Worm (Caenorhabditis elegans) whole organism, young adult: ENCODE results near the gene fbxa-211.

Experiments
- B0035.1 ChIP-seq: sonication (generic microtip); optimal IDR thresholded peaks from 2 replicates; lab custom pipeline; 2016; ENCODE audit warnings: missing genetic modification characterization, mild to moderate bottlenecking, missing compliant biosample characterization, missing genotype, missing genetic modification reagents
- B0261.1 ChIP-seq: sonication (generic microtip); optimal IDR thresholded peaks from 2 replicates; lab custom pipeline; 2016; ENCODE audit warnings: mild to moderate bottlenecking, missing genetic modification characterization, moderate library complexity, missing compliant biosample characterization
- F22D6.2 ChIP-seq: sonication (generic microtip); optimal IDR thresholded peaks from 2 replicates; lab custom pipeline; 2016; ENCODE audit warnings: mild to moderate bottlenecking, missing genetic modification characterization, missing compliant biosample characterization
- F33H1.4 ChIP-seq: fragments of 200-800 bp; sonication (Bioruptor generic); IDR thresholded peaks from 2 replicates; pipeline ENCODE4 v1.3.6; 2022; ENCODE audit warnings: missing genetic modification reagents, missing genetic modification characterization, missing compliant biosample characterization
- F52B5.7 ChIP-seq: sonication (generic microtip); optimal IDR thresholded peaks from 2 replicates; lab custom pipeline; 2016; ENCODE audit warnings: mild to moderate bottlenecking, missing genetic modification characterization, missing compliant biosample characterization
- F57C9.4 ChIP-seq: sonication (generic microtip); optimal IDR thresholded peaks from 2 replicates; lab custom pipeline; 2017; ENCODE audit warnings: mild to moderate bottlenecking, missing genetic modification characterization, missing compliant biosample characterization
- K11D2.4 ChIP-seq: fragments of 200-800 bp; sonication (Bioruptor generic); IDR thresholded peaks from 2 replicates; pipeline ENCODE4 v1.3.6; 2022; ENCODE audit warnings: missing genetic modification reagents, missing genetic modification characterization, missing compliant biosample characterization
- K12H6.12 ChIP-seq: fragments of 200-800 bp; sonication (Bioruptor generic); optimal IDR thresholded peaks from 2 replicates; lab custom pipeline; 2018; ENCODE audit warnings: mild to moderate bottlenecking, missing genetic modification characterization, missing compliant biosample characterization
- T07F8.4 ChIP-seq: sonication (generic microtip); optimal IDR thresholded peaks from 2 replicates; lab custom pipeline; 2016; ENCODE audit warnings: mild to moderate bottlenecking, missing genetic modification characterization, moderate library complexity, missing compliant biosample characterization
- Y53G8AR.9 ChIP-seq: fragments of 200-800 bp; sonication (Bioruptor generic); conservative IDR thresholded peaks from 2 replicates; pipeline ENCODE4 v1.3.6; 2022; ENCODE audit warnings: missing genetic modification reagents, missing genetic modification characterization, missing compliant biosample characterization
- Y56A3A.18 ChIP-seq: fragments of 200-800 bp; sonication (Bioruptor generic); IDR thresholded peaks from 2 replicates; pipeline ENCODE4 v1.3.6; 2022; ENCODE audit warnings: missing genetic modification reagents, missing genetic modification characterization, missing compliant biosample characterization
- ama-1 ChIP-seq, 3 experiments: fragments of 150-350 bp in 1 of 3; sonication (generic microtip) in 2 of 3; optimal IDR thresholded peaks; 2 replicates each; lab custom pipeline; 2014 to 2018; ENCODE audit warnings: missing biosample characterization in 2 of 3, missing genetic modification characterization in 2 of 3, missing genetic modification reagents in 2 of 3
- aptf-3 ChIP-seq: fragments of 200-800 bp; sonication (Bioruptor generic); IDR thresholded peaks from 2 replicates; pipeline ENCODE4 v1.3.6; 2022; ENCODE audit warnings: missing genetic modification characterization, missing compliant biosample characterization
- atf-7 ChIP-seq: sonication (generic microtip); optimal IDR thresholded peaks from 2 replicates; lab custom pipeline; 2017; ENCODE audit warnings: mild to moderate bottlenecking, missing genetic modification characterization, missing compliant biosample characterization
- attf-5 ChIP-seq: fragments of 200-800 bp; sonication (Bioruptor generic); optimal IDR thresholded peaks from 2 replicates; lab custom pipeline; 2018; ENCODE audit warnings: mild to moderate bottlenecking, missing genetic modification characterization, missing compliant biosample characterization
- bed-1 ChIP-seq: fragments of 200-800 bp; sonication (Bioruptor generic); IDR thresholded peaks from 2 replicates; pipeline ENCODE4 v1.3.6; 2022; ENCODE audit warnings: missing genetic modification reagents, missing genetic modification characterization, missing compliant biosample characterization
- ccch-3 ChIP-seq: fragments of 200-800 bp; sonication (Bioruptor generic); optimal IDR thresholded peaks from 2 replicates; lab custom pipeline; 2018; ENCODE audit warnings: mild to moderate bottlenecking, missing genetic modification characterization, missing compliant biosample characterization
- ceh-100 ChIP-seq: fragments of 200-800 bp; sonication (Bioruptor generic); IDR thresholded peaks from 2 replicates; pipeline ENCODE4 v1.3.6; 2022; ENCODE audit warnings: missing genetic modification reagents, missing genetic modification characterization, missing compliant biosample characterization
- ceh-79 ChIP-seq: sonication (generic microtip); optimal IDR thresholded peaks from 2 replicates; lab custom pipeline; 2017; ENCODE audit warnings: mild to moderate bottlenecking, missing genetic modification characterization, missing compliant biosample characterization
- egl-18 ChIP-seq: fragments of 200-800 bp; sonication (Bioruptor generic); IDR thresholded peaks from 2 replicates; pipeline ENCODE4 v1.3.6; 2022; ENCODE audit warnings: missing genetic modification reagents, missing genetic modification characterization, missing compliant biosample characterization
- egl-44 ChIP-seq: fragments of 200-800 bp; sonication (Bioruptor generic); IDR thresholded peaks from 2 replicates; pipeline ENCODE4 v1.3.6; 2022; ENCODE audit warnings: missing genetic modification reagents, missing genetic modification characterization, missing compliant biosample characterization
- egrh-3 ChIP-seq: fragments of 200-800 bp; sonication (Bioruptor generic); IDR thresholded peaks from 2 replicates; pipeline ENCODE4 v1.3.6; 2022; ENCODE audit warnings: missing genetic modification reagents, missing genetic modification characterization, missing compliant biosample characterization
- ekl-4 ChIP-seq: fragments of 200-800 bp; sonication (Bioruptor generic); IDR thresholded peaks from 2 replicates; pipeline ENCODE4 v1.3.6; 2022; ENCODE audit warnings: missing genetic modification reagents, missing genetic modification characterization, missing compliant biosample characterization
- gei-17 ChIP-seq: fragments of 200-800 bp; sonication (Bioruptor generic); optimal IDR thresholded peaks from 2 replicates; lab custom pipeline; 2018; ENCODE audit warnings: mild to moderate bottlenecking, missing genetic modification characterization, missing compliant biosample characterization
- let-607 ChIP-seq, 2 experiments: fragments of 200-800 bp in 1 of 2; sonication (Bioruptor generic) in 1 of 2; sonication (generic microtip) in 1 of 2; optimal IDR thresholded peaks; 2 replicates each; lab custom pipeline; 2016 to 2018; ENCODE audit warnings: mild to moderate bottlenecking in 2 of 2, missing compliant biosample characterization in 2 of 2, missing genetic modification characterization in 2 of 2, moderate library complexity in 2 of 2, missing genotype in 1 of 2
- lin-26 ChIP-seq: fragments of 200-800 bp; sonication (Bioruptor generic); IDR thresholded peaks from 2 replicates; pipeline ENCODE4 v1.3.6; 2022; ENCODE audit warnings: missing genetic modification reagents, missing genetic modification characterization, missing compliant biosample characterization
- lin-40 ChIP-seq: sonication (generic microtip); optimal IDR thresholded peaks from 2 replicates; lab custom pipeline; 2016; ENCODE audit warnings: missing genetic modification characterization, mild to moderate bottlenecking, missing compliant biosample characterization, missing genotype, missing genetic modification reagents
- lin-54 ChIP-seq: fragments of 200-800 bp; sonication (Bioruptor generic); optimal IDR thresholded peaks from 2 replicates; lab custom pipeline; 2018; ENCODE audit warnings: mild to moderate bottlenecking, missing genetic modification characterization, missing compliant biosample characterization
- madf-10 ChIP-seq: sonication (generic microtip); optimal IDR thresholded peaks from 2 replicates; lab custom pipeline; 2016; ENCODE audit warnings: mild to moderate bottlenecking, missing genetic modification characterization, missing compliant biosample characterization
- madf-3 ChIP-seq: fragments of 200-800 bp; sonication (Bioruptor generic); IDR thresholded peaks from 2 replicates; pipeline ENCODE4 v1.3.6; 2022; ENCODE audit warnings: missing genetic modification reagents, missing genetic modification characterization, missing compliant biosample characterization
- madf-8 ChIP-seq: fragments of 200-800 bp; sonication (Bioruptor generic); conservative IDR thresholded peaks from 2 replicates; pipeline ENCODE4 v1.3.6; 2022; ENCODE audit warnings: missing genetic modification reagents, missing genetic modification characterization, missing compliant biosample characterization
- nhr-80 ChIP-seq: sonication (generic microtip); optimal IDR thresholded peaks from 2 replicates; lab custom pipeline; 2016; ENCODE audit warnings: missing genetic modification characterization, missing compliant biosample characterization
- nhr-90 ChIP-seq: sonication (generic microtip); optimal IDR thresholded peaks from 2 replicates; lab custom pipeline; 2016; ENCODE audit warnings: missing genotype, mild to moderate bottlenecking, missing genetic modification characterization, missing compliant biosample characterization
- rcor-1 ChIP-seq: fragments of 200-800 bp; sonication (Bioruptor generic); IDR thresholded peaks from 2 replicates; pipeline ENCODE4 v1.3.6; 2022; ENCODE audit warnings: missing genetic modification reagents, missing genetic modification characterization, missing compliant biosample characterization
- rec-8 ChIP-seq, 2 experiments: sonication (generic microtip); optimal IDR thresholded peaks; 2 replicates each; lab custom pipeline; 2016; ENCODE audit warnings: mild to moderate bottlenecking in 2 of 2, missing genetic modification characterization in 2 of 2, missing genetic modification reagents in 2 of 2, missing genotype in 2 of 2, missing biosample characterization in 1 of 2, missing compliant biosample characterization in 1 of 2, moderate library complexity in 1 of 2
- sdz-38 ChIP-seq: sonication (generic microtip); optimal IDR thresholded peaks from 2 replicates; lab custom pipeline; 2016; ENCODE audit warnings: missing genotype, missing genetic modification characterization, missing compliant biosample characterization
- snpc-1.1 ChIP-seq: sonication (generic microtip); optimal IDR thresholded peaks from 2 replicates; lab custom pipeline; 2017; ENCODE audit warnings: missing genetic modification characterization, mild to moderate bottlenecking, missing compliant biosample characterization, antibody characterized with exemption, moderate library complexity, missing genotype, missing genetic modification reagents; ENCODE audit not compliant: insufficient read depth
- snpc-1.3 ChIP-seq: sonication (generic microtip); optimal IDR thresholded peaks from 2 replicates; lab custom pipeline; 2017; ENCODE audit warnings: missing genetic modification characterization, mild to moderate bottlenecking, missing compliant biosample characterization, antibody characterized with exemption, moderate library complexity, missing genotype, missing genetic modification reagents; ENCODE audit not compliant: insufficient read depth
- snpc-3.4 ChIP-seq: sonication (generic microtip); optimal IDR thresholded peaks from 2 replicates; lab custom pipeline; 2017; ENCODE audit warnings: missing genetic modification characterization, mild to moderate bottlenecking, missing compliant biosample characterization, antibody characterized with exemption, moderate library complexity, missing genotype, missing genetic modification reagents
- tbp1 ChIP-seq: fragments of 200-800 bp; sonication (Bioruptor generic); optimal IDR thresholded peaks from 2 replicates; lab custom pipeline; 2018; ENCODE audit warnings: mild to moderate bottlenecking, missing genetic modification characterization, missing compliant biosample characterization
- ztf-18 ChIP-seq: sonication (generic microtip); optimal IDR thresholded peaks from 2 replicates; lab custom pipeline; 2016; ENCODE audit warnings: missing genotype, mild to moderate bottlenecking, missing genetic modification characterization, missing compliant biosample characterization

Gene fbxa-211

DNA sequence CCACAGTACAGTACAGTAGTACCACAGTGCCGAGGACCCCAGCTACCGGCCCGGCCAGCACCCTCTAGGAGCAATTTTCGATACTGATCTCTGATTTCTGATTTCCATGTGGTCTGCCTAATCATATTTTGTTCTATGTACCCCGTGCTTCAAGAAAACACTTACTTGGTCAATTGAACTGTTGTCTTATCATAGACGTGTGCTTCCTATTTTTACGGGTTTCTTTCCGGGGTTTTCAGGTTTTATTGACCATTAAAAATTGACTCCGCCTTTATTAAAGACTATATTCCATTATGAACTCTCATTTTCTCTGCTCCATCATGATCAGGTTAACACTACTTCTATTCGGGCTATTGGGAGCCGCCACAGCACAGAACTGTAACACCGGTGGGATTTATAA, 30.4 kb downstream of the fbxa-211 start, which contains the start of gene clec-48:
clec-48 (plus strand) TSS at position 320 of the 400 bp plus-strand sequence.
- no peak for TF ChIP-seq ama-1 (optimal IDR thresholded peaks at IDR 0.05; lab: Kevin White, UChicago)
- TF ChIP-seq ama-1 (GFP tag; optimal IDR thresholded peaks at IDR 0.05; lab: Kevin White, UChicago) = no peak
- no peak for TF ChIP-seq attf-5 (GFP tag; lab: Kevin White, UChicago)
- TF ChIP-seq ceh-100 = no peak
- no peak for TF ChIP-seq K12H6.12 (tag; lab: Kevin White, UChicago)
- peak; percentile 9 for TF ChIP-seq nhr-80 (tag; lab: Kevin White, UChicago)
- TF ChIP-seq ztf-18 (tag; lab: Kevin White, UChicago) = no peak
- TF ChIP-seq let-607 (tag; optimal IDR thresholded peaks at IDR 0.05; lab: Kevin White, UChicago) = no peak
- no peak for TF ChIP-seq Y56A3A.18 (GFP tag; lab: Robert Waterston, UW)

ce11 chrV:18158172-18158571, 30.9 kb downstream of the fbxa-211 start:
- no peak for TF ChIP-seq nhr-90 (tag; lab: Kevin White, UChicago)
- no peak for TF ChIP-seq sdz-38 (tag; lab: Kevin White, UChicago)
- TF ChIP-seq F33H1.4 (GFP tag; lab: Robert Waterston, UW) = no peak
- TF ChIP-seq T07F8.4 (tag; lab: Kevin White, UChicago) = no peak

DNA sequence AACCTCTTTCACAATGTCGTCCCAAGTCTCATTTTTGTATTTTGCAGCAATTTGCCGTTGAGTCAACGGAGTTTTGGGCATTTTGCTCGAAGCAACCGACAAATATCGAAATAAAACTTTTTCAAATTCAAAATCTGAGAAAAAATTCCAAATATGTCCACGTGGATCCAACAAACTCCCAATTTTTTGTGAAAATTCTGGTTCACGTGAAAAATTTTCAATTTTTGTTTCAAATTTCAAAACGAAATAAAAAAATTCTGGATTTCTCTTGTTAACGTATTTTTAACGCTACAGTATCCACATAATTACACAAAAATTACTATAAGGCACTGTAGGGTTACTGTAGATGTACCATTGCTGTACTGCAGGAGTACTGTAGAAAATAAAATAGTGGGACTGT, 33.9 kb downstream of the fbxa-211 start, which contains the start of gene C14A6.13:
C14A6.13 (minus strand) TSS at position 101 of the 400 bp plus-strand sequence.
- TF ChIP-seq snpc-3.4 (tag; lab: Kevin White, UChicago) = no peak
- no peak for TF ChIP-seq madf-10 (tag; lab: Kevin White, UChicago)
- no peak for TF ChIP-seq gei-17 (GFP tag; lab: Kevin White, UChicago)
- no peak for TF ChIP-seq lin-54 (GFP tag; lab: Kevin White, UChicago)
- TF ChIP-seq nhr-90 (tag; lab: Kevin White, UChicago) = no peak
- no peak for TF ChIP-seq tbp1 (GFP tag; lab: Kevin White, UChicago)
- TF ChIP-seq F57C9.4 (tag; lab: Kevin White, UChicago) = no peak
- no peak for TF ChIP-seq egl-18 (GFP tag; lab: Robert Waterston, UW)
- no peak for TF ChIP-seq rcor-1
- no peak for TF ChIP-seq ccch-3 (GFP tag; lab: Kevin White, UChicago)
- no peak for TF ChIP-seq Y53G8AR.9 (GFP tag; lab: Robert Waterston, UW)
- no peak for TF ChIP-seq ama-1 (optimal IDR thresholded peaks at IDR 0.05; lab: Kevin White, UChicago)
- no peak for TF ChIP-seq ama-1 (GFP tag; optimal IDR thresholded peaks at IDR 0.05; lab: Kevin White, UChicago)
- TF ChIP-seq lin-40 (tag; lab: Kevin White, UChicago) = no peak
- TF ChIP-seq madf-8 (GFP tag; lab: Robert Waterston, UW) = no peak
- no peak for TF ChIP-seq atf-7
- TF ChIP-seq B0261.1 = no peak

DNA sequence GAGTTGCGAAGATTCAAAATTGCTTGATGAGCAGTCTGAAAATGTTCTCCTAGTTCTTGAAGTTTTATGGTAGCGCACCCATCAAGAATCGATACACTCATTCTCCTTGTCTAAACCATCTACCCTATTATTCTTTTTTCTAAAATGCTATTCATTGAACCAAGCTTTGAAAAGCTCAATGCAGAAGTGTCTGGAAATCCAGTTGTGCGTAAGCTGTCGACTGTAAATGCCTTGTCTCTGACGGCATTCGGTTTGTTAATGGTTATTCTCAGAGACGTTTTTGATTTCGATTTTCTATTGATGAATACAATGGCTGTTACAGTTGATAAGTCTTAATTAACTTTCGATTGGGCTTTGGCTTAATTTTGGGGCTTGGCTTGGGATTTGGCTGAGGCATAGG, 35.2 kb downstream of the fbxa-211 start, which contains the start of gene C14A6.12:
C14A6.12 (minus strand) TSS at position 101 of the 400 bp plus-strand sequence.
- no peak for TF ChIP-seq aptf-3 (GFP tag; lab: Robert Waterston, UW)
- TF ChIP-seq rec-8 (tag; optimal IDR thresholded peaks at IDR 0.05; lab: Kevin White, UChicago) = no peak
- TF ChIP-seq bed-1 = no peak
- TF ChIP-seq F22D6.2 = no peak
- TF ChIP-seq B0035.1 (tag; lab: Kevin White, UChicago) = no peak
- no peak for TF ChIP-seq tbp1 (GFP tag; lab: Kevin White, UChicago)
- TF ChIP-seq F52B5.7 = no peak
- TF ChIP-seq ceh-79 (tag; lab: Kevin White, UChicago) = no peak
- no peak for TF ChIP-seq snpc-1.1 (tag; lab: Kevin White, UChicago)
- no peak for TF ChIP-seq snpc-1.3 (tag; lab: Kevin White, UChicago)
- TF ChIP-seq Y53G8AR.9 (GFP tag; lab: Robert Waterston, UW) = no peak
- no peak for TF ChIP-seq madf-3 (GFP tag; lab: Robert Waterston, UW)
- no peak for TF ChIP-seq K11D2.4 (GFP tag; lab: Robert Waterston, UW)
- TF ChIP-seq egrh-3 = no peak
- TF ChIP-seq ekl-4 (GFP tag; lab: Robert Waterston, UW) = no peak
- TF ChIP-seq lin-26 (GFP tag; lab: Robert Waterston, UW) = no peak
- no peak for TF ChIP-seq egl-44 (GFP tag; lab: Robert Waterston, UW)
- no peak for TF ChIP-seq K12H6.12 (tag; lab: Kevin White, UChicago)
